Worm (Caenorhabditis elegans) whole organism, young adult: ENCODE measurements around the gene F13H8.8.

Source experiments
- B0019.2 ChIP-seq: fragments of 200-800 bp; sonication (Bioruptor generic); conservative IDR thresholded peaks from 2 replicates; pipeline ENCODE4 v1.3.6; 2022; ENCODE audit warnings: missing genetic modification reagents, missing genetic modification characterization, missing compliant biosample characterization
- B0035.1 ChIP-seq: sonication (generic microtip); optimal IDR thresholded peaks from 2 replicates; lab custom pipeline; 2016; ENCODE audit warnings: missing genetic modification characterization, mild to moderate bottlenecking, missing compliant biosample characterization, missing genotype, missing genetic modification reagents
- D2030.7 ChIP-seq: fragments of 200-800 bp; sonication (Bioruptor generic); IDR thresholded peaks from 2 replicates; pipeline ENCODE4 v1.3.6; 2022; ENCODE audit warnings: missing genetic modification reagents, missing genetic modification characterization, missing compliant biosample characterization
- F33H1.4 ChIP-seq: fragments of 200-800 bp; sonication (Bioruptor generic); IDR thresholded peaks from 2 replicates; pipeline ENCODE4 v1.3.6; 2022; ENCODE audit warnings: missing genetic modification reagents, missing genetic modification characterization, missing compliant biosample characterization
- F37B4.10 ChIP-seq: fragments of 200-800 bp; sonication (Bioruptor generic); IDR thresholded peaks from 2 replicates; pipeline ENCODE4 v1.3.6; 2022; ENCODE audit warnings: missing genetic modification characterization, missing compliant biosample characterization
- F39B2.1 ChIP-seq: fragments of 200-800 bp; sonication (Bioruptor generic); IDR thresholded peaks from 2 replicates; pipeline ENCODE4 v1.3.6; 2022; ENCODE audit warnings: missing genetic modification reagents, missing genetic modification characterization, missing compliant biosample characterization
- F57A8.1 ChIP-seq: fragments of 200-800 bp; sonication (Bioruptor generic); optimal IDR thresholded peaks from 2 replicates; lab custom pipeline; 2018; ENCODE audit warnings: mild to moderate bottlenecking, missing genetic modification characterization, moderate library complexity, missing compliant biosample characterization
- K12H6.12 ChIP-seq: fragments of 200-800 bp; sonication (Bioruptor generic); optimal IDR thresholded peaks from 2 replicates; lab custom pipeline; 2018; ENCODE audit warnings: mild to moderate bottlenecking, missing genetic modification characterization, missing compliant biosample characterization
- Y53G8AR.9 ChIP-seq: fragments of 200-800 bp; sonication (Bioruptor generic); conservative IDR thresholded peaks from 2 replicates; pipeline ENCODE4 v1.3.6; 2022; ENCODE audit warnings: missing genetic modification reagents, missing genetic modification characterization, missing compliant biosample characterization
- ama-1 ChIP-seq, 3 experiments: fragments of 150-350 bp in 1 of 3; sonication (generic microtip) in 2 of 3; optimal IDR thresholded peaks; 2 replicates each; lab custom pipeline; 2014 to 2018; ENCODE audit warnings: missing biosample characterization in 2 of 3, missing genetic modification characterization in 2 of 3, missing genetic modification reagents in 2 of 3
- atf-7 ChIP-seq: sonication (generic microtip); optimal IDR thresholded peaks from 2 replicates; lab custom pipeline; 2017; ENCODE audit warnings: mild to moderate bottlenecking, missing genetic modification characterization, missing compliant biosample characterization
- attf-3 ChIP-seq: fragments of 200-800 bp; sonication (Bioruptor generic); conservative IDR thresholded peaks from 2 replicates; pipeline ENCODE4 v1.3.6; 2022; ENCODE audit warnings: missing genetic modification reagents, missing genetic modification characterization, missing compliant biosample characterization
- attf-5 ChIP-seq: fragments of 200-800 bp; sonication (Bioruptor generic); optimal IDR thresholded peaks from 2 replicates; lab custom pipeline; 2018; ENCODE audit warnings: mild to moderate bottlenecking, missing genetic modification characterization, missing compliant biosample characterization
- ccch-3 ChIP-seq: fragments of 200-800 bp; sonication (Bioruptor generic); optimal IDR thresholded peaks from 2 replicates; lab custom pipeline; 2018; ENCODE audit warnings: mild to moderate bottlenecking, missing genetic modification characterization, missing compliant biosample characterization
- cebp-2 ChIP-seq: fragments of 200-800 bp; sonication (Bioruptor generic); IDR thresholded peaks from 2 replicates; pipeline ENCODE4 v1.3.6; 2022; ENCODE audit warnings: missing genetic modification characterization, missing compliant biosample characterization
- ceh-27 ChIP-seq: fragments of 200-800 bp; sonication (Bioruptor generic); optimal IDR thresholded peaks from 2 replicates; lab custom pipeline; 2018; ENCODE audit warnings: mild to moderate bottlenecking, missing genetic modification characterization, moderate library complexity, missing compliant biosample characterization
- chd-7 ChIP-seq: sonication (generic microtip); optimal IDR thresholded peaks from 2 replicates; lab custom pipeline; 2016; ENCODE audit warnings: mild to moderate bottlenecking, missing genetic modification characterization, moderate library complexity, missing compliant biosample characterization
- hlh-12 ChIP-seq: sonication (generic microtip); optimal IDR thresholded peaks from 2 replicates; lab custom pipeline; 2016; ENCODE audit warnings: missing genetic modification characterization, missing compliant biosample characterization
- hmg-1.2 ChIP-seq: fragments of 200-800 bp; sonication (Bioruptor generic); IDR thresholded peaks from 2 replicates; pipeline ENCODE4 v1.3.6; 2022; ENCODE audit warnings: missing genetic modification reagents, missing genetic modification characterization, missing compliant biosample characterization
- let-526 ChIP-seq: fragments of 200-800 bp; sonication (Bioruptor generic); IDR thresholded peaks from 2 replicates; pipeline ENCODE4 v1.3.6; 2022; ENCODE audit warnings: missing genetic modification reagents, missing genetic modification characterization, missing compliant biosample characterization
- let-607 ChIP-seq, 2 experiments: fragments of 200-800 bp in 1 of 2; sonication (Bioruptor generic) in 1 of 2; sonication (generic microtip) in 1 of 2; optimal IDR thresholded peaks; 2 replicates each; lab custom pipeline; 2016 to 2018; ENCODE audit warnings: mild to moderate bottlenecking in 2 of 2, missing compliant biosample characterization in 2 of 2, missing genetic modification characterization in 2 of 2, moderate library complexity in 2 of 2, missing genotype in 1 of 2
- lin-26 ChIP-seq: fragments of 200-800 bp; sonication (Bioruptor generic); IDR thresholded peaks from 2 replicates; pipeline ENCODE4 v1.3.6; 2022; ENCODE audit warnings: missing genetic modification reagents, missing genetic modification characterization, missing compliant biosample characterization
- madf-10 ChIP-seq: sonication (generic microtip); optimal IDR thresholded peaks from 2 replicates; lab custom pipeline; 2016; ENCODE audit warnings: mild to moderate bottlenecking, missing genetic modification characterization, missing compliant biosample characterization
- madf-6 ChIP-seq: fragments of 200-800 bp; sonication (Bioruptor generic); IDR thresholded peaks from 2 replicates; pipeline ENCODE4 v1.3.6; 2022; ENCODE audit warnings: missing genetic modification reagents, missing genetic modification characterization, missing compliant biosample characterization
- mcd-1 ChIP-seq: fragments of 200-800 bp; sonication (Bioruptor generic); IDR thresholded peaks from 2 replicates; pipeline ENCODE4 v1.3.6; 2022; ENCODE audit warnings: missing genetic modification reagents, missing genetic modification characterization, missing compliant biosample characterization
- mel-28 ChIP-seq: sonication (generic microtip); optimal IDR thresholded peaks from 2 replicates; lab custom pipeline; 2016; ENCODE audit warnings: borderline replicate concordance, mild to moderate bottlenecking, missing genetic modification characterization, missing compliant biosample characterization
- mes-4 ChIP-seq: sonication (generic microtip); optimal IDR thresholded peaks from 2 replicates; lab custom pipeline; 2016; ENCODE audit warnings: missing genotype, missing genetic modification characterization, missing compliant biosample characterization
- nfya-1 ChIP-seq: sonication (generic microtip); optimal IDR thresholded peaks from 2 replicates; lab custom pipeline; 2017; ENCODE audit warnings: antibody characterized with exemption, missing compliant biosample characterization, missing genetic modification characterization, borderline replicate concordance; ENCODE audit not compliant: insufficient read depth
- nhr-90 ChIP-seq: sonication (generic microtip); optimal IDR thresholded peaks from 2 replicates; lab custom pipeline; 2016; ENCODE audit warnings: missing genotype, mild to moderate bottlenecking, missing genetic modification characterization, missing compliant biosample characterization
- rpc-1 ChIP-seq, 2 experiments: fragments of 150-350 bp in 1 of 2; sonication (generic microtip) in 1 of 2; optimal IDR thresholded peaks; 2 replicates each; lab custom pipeline; 2014 to 2018; ENCODE audit warnings: missing biosample characterization in 1 of 2, missing genetic modification characterization in 1 of 2, missing genetic modification reagents in 1 of 2, missing genotype in 1 of 2
- unc-62 ChIP-seq: fragments of 150-350 bp; optimal IDR thresholded peaks from 2 replicates; lab custom pipeline; 2014; ENCODE audit warnings: missing biosample characterization, missing genetic modification reagents, missing genetic modification characterization
- xnd-1 ChIP-seq: sonication (generic microtip); optimal IDR thresholded peaks from 2 replicates; lab custom pipeline; 2016; ENCODE audit warnings: missing genotype, missing genetic modification reagents, missing genetic modification characterization, missing compliant biosample characterization
- ztf-25 ChIP-seq: fragments of 200-800 bp; sonication (Bioruptor generic); IDR thresholded peaks from 2 replicates; pipeline ENCODE4 v1.3.6; 2022; ENCODE audit warnings: missing genetic modification reagents, missing genetic modification characterization, missing compliant biosample characterization

F13H8.8 gene

ce11 chrII:6303209-6303740 is 35.4 kb upstream of the F13H8.8 start, which contains the start of gene C29F5.1:
TSS of gene C29F5.1 (plus strand) at chrII:6303525.
- TF ChIP-seq B0035.1 (tag; lab: Kevin White, UChicago) (no peak), nfya-1 (tag; lab: Kevin White, UChicago) (no peak), Y53G8AR.9 (GFP tag; lab: Robert Waterston, UW) (no peak), hlh-12 (tag; lab: Kevin White, UChicago) (no peak), ccch-3 (GFP tag; lab: Kevin White, UChicago) (no peak), hmg-1.2 (GFP tag; lab: Robert Waterston, UW) (no peak), attf-5 (GFP tag; lab: Kevin White, UChicago) (no peak), F33H1.4 (no peak), B0019.2 (GFP tag; lab: Robert Waterston, UW) (no peak), chd-7 (tag; lab: Kevin White, UChicago) (no peak), K12H6.12 (tag; lab: Kevin White, UChicago) (no peak), mes-4 (no peak), ceh-27 (no peak), F37B4.10 (GFP tag; lab: Robert Waterston, UW) (no peak), xnd-1 (no peak), unc-62 (GFP tag; lab: Kevin White, UChicago) (no peak)

ce11 chrII:6294261-6294660 is 26.4 kb upstream of the F13H8.8 start, which contains the start of gene mps-1:
TSS of gene mps-1 (minus strand) at chrII:6294361.
- TF ChIP-seq mel-28 (tag; lab: Kevin White, UChicago): no peak
- no peak for TF ChIP-seq nhr-90 (tag; lab: Kevin White, UChicago)
- TF ChIP-seq F57A8.1 (GFP tag; lab: Kevin White, UChicago): no peak
- TF ChIP-seq let-526 (GFP tag; lab: Robert Waterston, UW): no peak
- TF ChIP-seq unc-62 (GFP tag; lab: Kevin White, UChicago): no peak
- TF ChIP-seq madf-10: no peak
- no peak for TF ChIP-seq lin-26 (GFP tag; lab: Robert Waterston, UW)
- TF ChIP-seq madf-6 (GFP tag; lab: Robert Waterston, UW): no peak
- no peak for TF ChIP-seq ama-1 (optimal IDR thresholded peaks at IDR 0.05; lab: Kevin White, UChicago)
- TF ChIP-seq ama-1 (GFP tag; optimal IDR thresholded peaks at IDR 0.05; lab: Kevin White, UChicago): no peak
- no peak for TF ChIP-seq ztf-25 (GFP tag; lab: Robert Waterston, UW)
- no peak for TF ChIP-seq atf-7 (tag; lab: Kevin White, UChicago)
- no peak for TF ChIP-seq D2030.7 (GFP tag; lab: Robert Waterston, UW)

- no peak for TF ChIP-seq let-607 (tag; optimal IDR thresholded peaks at IDR 0.05; lab: Kevin White, UChicago)
- TF ChIP-seq rpc-1 (optimal IDR thresholded peaks at IDR 0.05; lab: Kevin White, UChicago): no peak
- no peak for TF ChIP-seq rpc-1 (tag; optimal IDR thresholded peaks at IDR 0.05; lab: Kevin White, UChicago)
- TF ChIP-seq F39B2.1 (GFP tag; lab: Robert Waterston, UW): no peak
- no peak for TF ChIP-seq attf-3 (GFP tag; lab: Robert Waterston, UW)
- TF ChIP-seq cebp-2 (GFP tag; lab: Robert Waterston, UW): no peak
- TF ChIP-seq mcd-1 (GFP tag; lab: Robert Waterston, UW): no peak
These were observed 24.6 kb upstream of the F13H8.8 start, which contains the start of gene nyn-3 for ce11 chrII:6292527-6292926. TSS of gene nyn-3 (minus strand) at chrII:6292627.
